Fruit fly (Drosophila melanogaster) ovary, adult (tissue): ENCODE results near the gene CG11600.

Source experiments
- CG17801 ChIP-seq: fragments of 200-800 bp; optimal IDR thresholded peaks from 2 replicates; lab custom pipeline; 2019; ENCODE audit warnings: missing biosample characterization, mild to moderate bottlenecking, missing genetic modification characterization, moderate library complexity; ENCODE audit not compliant: partially characterized antibody

The CG11600 gene

DNA sequence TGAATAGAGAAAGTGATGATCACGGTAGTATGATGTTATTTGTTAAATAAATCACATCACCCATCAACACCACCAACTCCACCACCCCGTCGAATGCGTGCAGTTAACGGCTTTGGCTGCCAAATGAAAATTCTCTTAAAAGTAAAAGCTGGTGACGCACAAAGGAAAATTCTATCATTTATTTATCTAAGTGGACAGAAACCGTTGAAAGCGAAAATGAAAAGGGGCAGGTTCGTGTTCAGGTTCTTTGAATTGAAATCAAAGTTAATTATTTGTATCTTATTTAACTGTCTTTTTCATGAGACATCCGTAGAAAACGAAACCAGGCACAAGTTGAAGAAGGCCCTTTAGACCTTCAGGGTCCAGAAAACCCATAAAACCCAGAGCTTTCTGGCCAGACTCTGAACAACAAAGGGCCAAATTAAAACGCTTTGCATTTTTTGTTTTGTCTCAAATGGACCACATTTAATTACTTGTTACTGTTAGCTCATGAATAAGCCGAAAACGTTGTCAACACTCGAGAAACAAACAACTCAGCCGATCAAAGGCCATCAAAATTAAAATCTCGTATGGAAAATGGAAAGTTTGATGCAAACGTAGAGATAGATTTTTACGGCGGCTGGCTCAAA lies 30.0 kb downstream of the CG11600 start:
- TF ChIP-seq CG17801: no peak

dm6 chr3R:12674041-12674623 lies 37.8 kb downstream of the CG11600 start, which contains the start of gene Gnmt:
Gnmt (plus strand) TSS chr3R:12674608.
- no peak for TF ChIP-seq CG17801

DNA sequence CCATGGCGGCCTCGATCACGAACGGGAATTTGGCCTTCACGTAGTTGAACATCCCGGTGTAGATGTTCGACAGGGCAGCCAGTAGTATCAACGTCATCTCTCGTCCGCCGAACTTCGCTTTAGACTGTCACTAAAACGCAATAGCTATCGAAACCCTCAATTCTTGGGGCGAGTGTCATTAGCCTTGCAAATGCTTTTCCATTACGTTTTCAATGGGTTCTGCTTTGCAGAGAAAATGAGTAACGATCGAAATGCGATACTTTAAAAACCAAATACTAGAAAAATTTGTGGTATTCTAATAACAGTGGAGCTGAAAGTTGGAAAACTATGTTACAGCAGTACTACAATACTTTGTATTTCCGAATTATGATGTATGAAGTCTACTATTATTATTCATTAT lies 39.8 kb downstream of the CG11600 start, which contains the start of gene CG43630:
CG43630 (minus strand) TSS at position 101 of the 400 bp plus-strand sequence.
- no peak for TF ChIP-seq CG17801

- TF ChIP-seq CG17801: no peak
Measured at dm6 chr3R:12678850-12679249, 42.5 kb downstream of the CG11600 start, which contains the start of gene mbo. mbo (minus strand) TSS chr3R:12679052.

- no peak for TF ChIP-seq CG17801
Measured at dm6 chr3R:12681275-12681674, 44.9 kb downstream of the CG11600 start, which contains the start of gene Cyp313a4. Cyp313a4 (minus strand) TSS chr3R:12681375.

dm6 chr3R:12685290-12685689 lies 49.0 kb downstream of the CG11600 start:
- TF ChIP-seq CG17801: no peak
